Fruit fly (Drosophila melanogaster): ENCODE data around the gene Acbp4.

DNA sequence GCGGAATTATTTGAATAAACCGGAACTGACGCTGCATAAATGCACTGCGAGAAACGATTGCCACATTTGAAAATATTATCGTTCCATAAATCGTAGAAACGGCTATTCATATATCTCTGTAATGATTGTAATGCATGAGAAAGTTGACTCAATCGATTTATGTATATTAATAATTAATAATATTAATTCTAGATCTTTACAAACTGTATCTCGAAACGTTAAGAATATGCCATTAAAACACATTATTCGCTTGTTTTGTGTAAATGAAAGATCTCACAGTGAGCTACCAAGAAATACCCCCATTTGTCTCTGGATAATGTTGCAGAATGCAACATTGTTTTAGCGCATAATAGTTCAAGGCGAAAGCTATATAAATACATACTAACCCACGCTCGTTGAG is 21.8 kb upstream of the Acbp4 start:
- no peak for TF ChIP-seq abd-A (tag; optimal IDR thresholded peaks at IDR 0.05)
- TF ChIP-seq sim (GFP tag; IDR thresholded peaks at IDR 0.05): no peak
- no peak for TF ChIP-seq CG10565 (GFP tag; optimal IDR thresholded peaks at IDR 0.05)
- peak; percentile 34 for TF ChIP-seq Ssrp (tag; optimal IDR thresholded peaks at IDR 0.05)
- no peak for TF ChIP-seq CG7928 (GFP tag; optimal IDR thresholded peaks at IDR 0.05)
- no peak for TF ChIP-seq CG12104 (GFP tag; optimal IDR thresholded peaks at IDR 0.05)
- TF ChIP-seq chif (GFP tag; optimal IDR thresholded peaks at IDR 0.05): no peak
- TF ChIP-seq CG1603 (tag; optimal IDR thresholded peaks at IDR 0.05): no peak

Measured in whole organism, embryonic.